Fruit fly (Drosophila melanogaster) whole organism, embryonic: ENCODE data around the gene udt.

ENCODE experiments used
- Ada2b ChIP-seq: fragments of 200-800 bp; sonication (Bioruptor generic); IDR thresholded peaks from 2 replicates; pipeline ENCODE4 v1.3.6; 2022; ENCODE audit warnings: missing biosample characterization, missing genetic modification characterization
- CG10321 ChIP-seq: fragments of 200-800 bp; sonication (Bioruptor generic); IDR thresholded peaks from 2 replicates; pipeline ENCODE4 v1.3.6; 2022; ENCODE audit warnings: missing biosample characterization, missing genetic modification characterization
- CG10543 ChIP-seq: fragments of 200-800 bp; sonication (Bioruptor generic); optimal IDR thresholded peaks from 3 replicates; lab custom pipeline; 2017; ENCODE audit warnings: missing biosample characterization, mild to moderate bottlenecking, missing genetic modification characterization, moderate library complexity
- CG10979 ChIP-seq: fragments of 200-800 bp; sonication (Bioruptor generic); optimal IDR thresholded peaks from 2 replicates; lab custom pipeline; 2018; ENCODE audit warnings: missing biosample characterization, mild to moderate bottlenecking, missing genetic modification characterization, moderate library complexity
- CG11093 ChIP-seq: fragments of 200-800 bp; sonication (Bioruptor generic); IDR thresholded peaks from 3 replicates; pipeline ENCODE4 v1.3.6; 2022; ENCODE audit warnings: missing biosample characterization, missing genetic modification characterization
- CG11695 ChIP-seq: fragments of 200-800 bp; sonication (Bioruptor generic); IDR thresholded peaks from 3 replicates; pipeline ENCODE4 v1.3.6; 2022; ENCODE audit warnings: missing biosample characterization, missing genetic modification characterization
- CG12744 ChIP-seq: fragments of 200-800 bp; sonication (Bioruptor generic); optimal IDR thresholded peaks from 2 replicates; lab custom pipeline; 2016; ENCODE audit warnings: missing biosample characterization, missing genetic modification characterization
- CG15073 ChIP-seq: fragments of 200-800 bp; sonication (Bioruptor generic); optimal IDR thresholded peaks from 2 replicates; lab custom pipeline; 2016; ENCODE audit warnings: missing biosample characterization, missing genetic modification characterization
- CG16863 ChIP-seq: fragments of 200-800 bp; sonication (Bioruptor generic); optimal IDR thresholded peaks from 3 replicates; lab custom pipeline; 2016; ENCODE audit warnings: missing biosample characterization, missing genetic modification characterization
- CG17829 ChIP-seq: fragments of 200-800 bp; optimal IDR thresholded peaks from 2 replicates; lab custom pipeline; 2019; ENCODE audit warnings: missing biosample characterization, mild to moderate bottlenecking, missing genetic modification characterization, moderate library complexity
- CG18599 ChIP-seq: fragments of 200-800 bp; sonication (Bioruptor generic); optimal IDR thresholded peaks from 3 replicates; lab custom pipeline; 2017; ENCODE audit warnings: missing biosample characterization, missing genetic modification characterization, mild to moderate bottlenecking, moderate library complexity, missing genetic modification reagents
- CG18764 ChIP-seq: fragments of 200-800 bp; sonication (Bioruptor generic); optimal IDR thresholded peaks from 3 replicates; lab custom pipeline; 2016; ENCODE audit warnings: missing biosample characterization, missing genetic modification characterization
- CG2875 ChIP-seq: fragments of 200-800 bp; sonication (Bioruptor generic); optimal IDR thresholded peaks from 2 replicates; lab custom pipeline; 2017; ENCODE audit warnings: missing biosample characterization, mild to moderate bottlenecking, missing genetic modification characterization, missing genetic modification reagents
- CG30020 ChIP-seq: fragments of 200-800 bp; optimal IDR thresholded peaks from 2 replicates; lab custom pipeline; 2019; ENCODE audit warnings: missing biosample characterization, mild to moderate bottlenecking, missing genetic modification characterization, moderate library complexity
- CG4282 ChIP-seq: fragments of 200-800 bp; sonication (Bioruptor generic); optimal IDR thresholded peaks from 2 replicates; lab custom pipeline; 2016; ENCODE audit warnings: missing biosample characterization, missing genetic modification characterization
- CG4404 ChIP-seq: fragments of 200-800 bp; sonication (Bioruptor generic); IDR thresholded peaks from 2 replicates; pipeline ENCODE4 v1.3.6; 2022; ENCODE audit warnings: missing biosample characterization, missing genetic modification characterization
- CG4730 ChIP-seq: fragments of 200-800 bp; sonication (Bioruptor generic); IDR thresholded peaks from 2 replicates; pipeline ENCODE4 v1.3.6; 2022; ENCODE audit warnings: missing biosample characterization, missing genetic modification characterization
- CG4854 ChIP-seq: fragments of 200-800 bp; sonication (Bioruptor generic); optimal IDR thresholded peaks from 2 replicates; lab custom pipeline; 2016; ENCODE audit warnings: missing biosample characterization, missing genetic modification characterization, inconsistent platforms
- CG6272 ChIP-seq: fragments of 200-800 bp; sonication (Bioruptor generic); IDR thresholded peaks from 2 replicates; pipeline ENCODE4 v1.3.6; 2022; ENCODE audit warnings: missing biosample characterization, missing genetic modification characterization
- CG6813 ChIP-seq: fragments of 200-800 bp; sonication (Bioruptor generic); optimal IDR thresholded peaks from 2 replicates; lab custom pipeline; 2017; ENCODE audit warnings: missing biosample characterization, missing genetic modification characterization, mild to moderate bottlenecking, moderate library complexity, missing genetic modification reagents
- CG7271 ChIP-seq: fragments of 200-800 bp; sonication (Bioruptor generic); optimal IDR thresholded peaks from 2 replicates; lab custom pipeline; 2018; ENCODE audit warnings: missing biosample characterization, mild to moderate bottlenecking, missing genetic modification characterization, moderate library complexity
- CG8089 ChIP-seq: fragments of 200-800 bp; sonication (Bioruptor generic); optimal IDR thresholded peaks from 3 replicates; lab custom pipeline; 2016; ENCODE audit warnings: missing biosample characterization, missing genetic modification characterization
- CG8924 ChIP-seq: fragments of 200-800 bp; optimal IDR thresholded peaks from 3 replicates; lab custom pipeline; 2019; ENCODE audit warnings: missing biosample characterization, mild to moderate bottlenecking, missing genetic modification characterization, moderate library complexity
- CG9215 ChIP-seq: fragments of 200-800 bp; sonication (Bioruptor generic); IDR thresholded peaks from 2 replicates; pipeline ENCODE4 v1.3.6; 2022; ENCODE audit warnings: missing biosample characterization, missing genetic modification characterization
- CG9817 ChIP-seq: fragments of 200-800 bp; sonication (Bioruptor generic); optimal IDR thresholded peaks from 2 replicates; lab custom pipeline; 2018; ENCODE audit warnings: missing biosample characterization, mild to moderate bottlenecking, missing genetic modification characterization, moderate library complexity
- D19A ChIP-seq: fragments of 200-800 bp; optimal IDR thresholded peaks from 3 replicates; lab custom pipeline; 2019; ENCODE audit warnings: missing biosample characterization, mild to moderate bottlenecking, missing genetic modification characterization, moderate library complexity
- Dek ChIP-seq: fragments of 200-800 bp; sonication (Bioruptor generic); optimal IDR thresholded peaks from 3 replicates; lab custom pipeline; 2019; ENCODE audit warnings: missing biosample characterization, mild to moderate bottlenecking, missing genetic modification characterization, moderate library complexity
- Drgx ChIP-seq: fragments of 200-800 bp; sonication (Bioruptor generic); IDR thresholded peaks from 2 replicates; pipeline ENCODE4 v1.3.6; 2022; ENCODE audit warnings: missing biosample characterization, missing genetic modification characterization
- Kr ChIP-seq: fragments of 200-800 bp; sonication (Bioruptor generic); optimal IDR thresholded peaks from 2 replicates; lab custom pipeline; 2017; ENCODE audit warnings: missing biosample characterization, mild to moderate bottlenecking, missing genetic modification characterization
- Scr ChIP-seq: fragments of 200-800 bp; sonication (Bioruptor generic); IDR thresholded peaks from 2 replicates; pipeline ENCODE4 v1.3.6; 2022; ENCODE audit warnings: missing biosample characterization, missing genetic modification characterization; ENCODE audit not compliant: partially characterized antibody
- Sin3A ChIP-seq: fragments of >200 bp; optimal IDR thresholded peaks from 2 replicates; lab custom pipeline; 2018
- Six4 ChIP-seq: fragments of 200-800 bp; sonication (Bioruptor generic); optimal IDR thresholded peaks from 2 replicates; lab custom pipeline; 2016; ENCODE audit warnings: missing biosample characterization, missing genetic modification characterization
- Spps ChIP-seq: fragments of 200-800 bp; sonication (Bioruptor generic); optimal IDR thresholded peaks from 2 replicates; lab custom pipeline; 2018; ENCODE audit warnings: missing biosample characterization, mild to moderate bottlenecking, missing genetic modification characterization
- Taf1 ChIP-seq: fragments of 200-800 bp; sonication (Bioruptor generic); IDR thresholded peaks from 2 replicates; pipeline ENCODE4 v1.3.6; 2022; ENCODE audit warnings: missing biosample characterization, missing genetic modification characterization
- ase ChIP-seq: fragments of 200-800 bp; sonication (Bioruptor generic); IDR thresholded peaks from 3 replicates; pipeline ENCODE4 v1.3.6; 2022; ENCODE audit warnings: missing biosample characterization, missing genetic modification characterization
- crol ChIP-seq: fragments of 200-800 bp; sonication (Bioruptor generic); IDR thresholded peaks from 2 replicates; pipeline ENCODE4 v1.3.6; 2022; ENCODE audit warnings: missing biosample characterization, missing genetic modification characterization
- emc ChIP-seq: fragments of 200-800 bp; sonication (Bioruptor generic); optimal IDR thresholded peaks from 2 replicates; lab custom pipeline; 2016; ENCODE audit warnings: missing biosample characterization, missing genetic modification characterization
- exex ChIP-seq: fragments of 200-800 bp; sonication (Bioruptor generic); optimal IDR thresholded peaks from 4 replicates; lab custom pipeline; 2018; ENCODE audit warnings: missing biosample characterization, mild to moderate bottlenecking, missing genetic modification characterization, moderate library complexity
- gce ChIP-seq: fragments of 200-800 bp; sonication (Bioruptor generic); IDR thresholded peaks from 3 replicates; pipeline ENCODE4 v1.3.6; 2022; ENCODE audit warnings: missing biosample characterization, missing genetic modification characterization
- gcm2 ChIP-seq: fragments of 200-800 bp; sonication (Bioruptor generic); optimal IDR thresholded peaks from 2 replicates; lab custom pipeline; 2016; ENCODE audit warnings: missing biosample characterization, missing genetic modification characterization
- hth ChIP-seq: fragments of >200 bp; optimal IDR thresholded peaks from 2 replicates; lab custom pipeline; 2017; ENCODE audit warnings: inconsistent platforms
- insv ChIP-seq, 2 experiments: fragments of 200-800 bp; sonication (Bioruptor generic); optimal IDR thresholded peaks; 3 replicates each; lab custom pipeline; 2016 to 2018; ENCODE audit warnings: missing biosample characterization in 2 of 2, missing genetic modification characterization in 2 of 2
- mirr ChIP-seq: fragments of 200-800 bp; sonication (Bioruptor generic); optimal IDR thresholded peaks from 3 replicates; lab custom pipeline; 2018; ENCODE audit warnings: missing biosample characterization, mild to moderate bottlenecking, missing genetic modification characterization
- nau ChIP-seq: fragments of 200-800 bp; sonication (Bioruptor generic); optimal IDR thresholded peaks from 3 replicates; lab custom pipeline; 2017; ENCODE audit warnings: missing biosample characterization, mild to moderate bottlenecking, missing genetic modification characterization, missing genetic modification reagents
- pfk ChIP-seq: fragments of 200-800 bp; sonication (Bioruptor generic); optimal IDR thresholded peaks from 2 replicates; lab custom pipeline; 2018; ENCODE audit warnings: missing biosample characterization, mild to moderate bottlenecking, missing genetic modification characterization, moderate library complexity
- pzg ChIP-seq: fragments of 200-800 bp; sonication (Bioruptor generic); optimal IDR thresholded peaks from 3 replicates; lab custom pipeline; 2018; ENCODE audit warnings: missing biosample characterization, mild to moderate bottlenecking, missing genetic modification characterization, moderate library complexity
- rib ChIP-seq: fragments of 200-800 bp; sonication (Bioruptor generic); IDR thresholded peaks from 2 replicates; pipeline ENCODE4 v1.3.6; 2022; ENCODE audit warnings: missing biosample characterization, missing genetic modification characterization
- salm ChIP-seq: fragments of 200-800 bp; sonication (Bioruptor generic); optimal IDR thresholded peaks from 2 replicates; lab custom pipeline; 2018; ENCODE audit warnings: missing biosample characterization, mild to moderate bottlenecking, missing genetic modification characterization
- sd ChIP-seq: fragments of 200-800 bp; sonication (Bioruptor generic); optimal IDR thresholded peaks from 3 replicates; lab custom pipeline; 2018; ENCODE audit warnings: missing biosample characterization, mild to moderate bottlenecking, missing genetic modification characterization, moderate library complexity
- stwl ChIP-seq: fragments of 200-800 bp; sonication (Bioruptor generic); optimal IDR thresholded peaks from 3 replicates; lab custom pipeline; 2018; ENCODE audit warnings: missing biosample characterization, mild to moderate bottlenecking, missing genetic modification characterization, moderate library complexity
- tap ChIP-seq: fragments of 200-800 bp; optimal IDR thresholded peaks from 3 replicates; lab custom pipeline; 2019; ENCODE audit warnings: missing biosample characterization, mild to moderate bottlenecking, missing genetic modification characterization, moderate library complexity
- tin ChIP-seq: fragments of 200-800 bp; sonication (Bioruptor generic); optimal IDR thresholded peaks from 3 replicates; lab custom pipeline; 2016; ENCODE audit warnings: missing biosample characterization, missing genetic modification characterization

udt gene

DNA sequence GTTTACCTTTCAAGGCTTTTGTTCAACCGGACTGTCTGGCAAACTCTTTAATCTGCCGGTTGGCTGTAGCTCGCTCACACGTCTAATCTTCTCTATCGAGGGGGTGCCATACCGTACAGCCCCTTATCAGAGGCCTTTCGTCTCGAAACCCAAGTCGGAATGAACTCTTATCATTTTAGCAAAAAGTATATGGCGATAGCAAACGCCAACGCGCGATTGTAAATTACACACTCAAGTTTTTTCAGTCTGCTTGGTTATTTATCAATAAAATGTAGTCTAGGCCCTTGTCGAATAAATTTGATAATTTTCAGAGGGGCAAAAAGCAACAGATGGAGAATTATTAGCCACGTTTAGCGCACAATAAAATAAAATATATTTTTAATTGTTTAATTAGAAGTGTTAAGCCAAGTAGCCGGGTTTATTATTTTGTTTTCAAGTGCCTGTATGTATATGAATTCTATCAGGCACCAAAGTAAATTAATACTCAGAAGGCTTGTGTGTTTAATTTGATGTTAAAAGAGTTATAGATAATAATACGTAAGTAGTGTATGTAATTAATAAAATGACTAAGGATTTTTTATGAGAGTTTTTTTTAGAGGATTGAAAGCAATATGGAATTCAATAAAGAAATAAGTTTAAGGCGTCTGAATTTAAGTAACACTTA is 38.1 kb downstream of the udt start (continued):
- TF ChIP-seq pfk (GFP tag; lab: Kevin White, UChicago): no peak
- TF ChIP-seq mirr (GFP tag; lab: Kevin White, UChicago): peak; percentile 86
- TF ChIP-seq CG18599 (GFP tag; lab: Kevin White, UChicago): no peak
- TF ChIP-seq nau: no peak
- no peak for TF ChIP-seq CG8924 (tag; lab: Kevin White, UChicago)
- no peak for TF ChIP-seq Dek (tag; lab: Kevin White, UChicago)
- TF ChIP-seq sd: peak; percentile 74
- TF ChIP-seq gcm2: no peak
- no peak for TF ChIP-seq tap (tag; lab: Kevin White, UChicago)
- TF ChIP-seq CG9817 (tag; lab: Kevin White, UChicago): no peak
- TF ChIP-seq CG4730 (GFP tag; lab: Robert Waterston, UW): no peak
- TF ChIP-seq Six4 (GFP tag; lab: Kevin White, UChicago): no peak
- no peak for TF ChIP-seq Ada2b (GFP tag; lab: Robert Waterston, UW)
- peak; percentile 99 for TF ChIP-seq exex
- TF ChIP-seq CG17829 (tag; lab: Kevin White, UChicago): no peak
- TF ChIP-seq CG2875 (GFP tag; lab: Kevin White, UChicago): no peak
- TF ChIP-seq salm (tag; lab: Kevin White, UChicago): no peak
- no peak for TF ChIP-seq CG4404 (GFP tag; lab: Robert Waterston, UW)
- TF ChIP-seq hth (lab: Kevin White, UChicago): no peak
- TF ChIP-seq CG9215 (GFP tag; lab: Robert Waterston, UW): no peak
- no peak for TF ChIP-seq CG30020
- no peak for TF ChIP-seq Drgx (GFP tag; lab: Robert Waterston, UW)
- no peak for TF ChIP-seq CG11093 (GFP tag; lab: Robert Waterston, UW)
- TF ChIP-seq crol: no peak
- TF ChIP-seq Sin3A (lab: Kevin White, UChicago): no peak
- TF ChIP-seq CG18764 (GFP tag; lab: Kevin White, UChicago): no peak
- peak; percentile 8 for TF ChIP-seq CG6813 (GFP tag; lab: Kevin White, UChicago)
- TF ChIP-seq emc: no peak
- no peak for TF ChIP-seq CG6272 (GFP tag; lab: Robert Waterston, UW)
- no peak for TF ChIP-seq pzg (GFP tag; lab: Kevin White, UChicago)
- TF ChIP-seq gce: no peak
- no peak for TF ChIP-seq Scr (GFP tag; lab: Robert Waterston, UW)
- no peak for TF ChIP-seq stwl (tag; lab: Kevin White, UChicago)
- TF ChIP-seq tin: no peak
- TF ChIP-seq CG4282 (GFP tag; lab: Kevin White, UChicago): no peak
- TF ChIP-seq CG10321 (GFP tag; lab: Robert Waterston, UW): no peak
- TF ChIP-seq D19A: no peak
- TF ChIP-seq ase (GFP tag; lab: Robert Waterston, UW): no peak
- TF ChIP-seq CG11695 (GFP tag; lab: Robert Waterston, UW): no peak
- no peak for TF ChIP-seq CG8089
- no peak for TF ChIP-seq CG15073 (GFP tag; lab: Kevin White, UChicago)
- TF ChIP-seq CG10979: no peak
- TF ChIP-seq Kr: no peak
- TF ChIP-seq CG16863: no peak
- no peak for TF ChIP-seq CG4854 (GFP tag; lab: Kevin White, UChicago)
- TF ChIP-seq rib (GFP tag; lab: Robert Waterston, UW): peak; percentile 70; the same call in 1 of the 2 replicates
- peak; percentile 43 for TF ChIP-seq CG10543 (GFP tag; lab: Kevin White, UChicago)
- no peak for TF ChIP-seq Taf1 (GFP tag; lab: Robert Waterston, UW)
- TF ChIP-seq Spps (tag; lab: Kevin White, UChicago): no peak
- no peak for TF ChIP-seq CG12744 (GFP tag; lab: Kevin White, UChicago)
- TF ChIP-seq CG7271 (tag; lab: Kevin White, UChicago): no peak
- no peak for TF ChIP-seq insv (GFP tag; optimal IDR thresholded peaks at IDR 0.05; lab: Kevin White, UChicago)
